Worm (Caenorhabditis elegans) whole organism, L4 larva: Measurements from ENCODE around the gene flp-15.

Experiments
- D1046.2 ChIP-seq: fragments of 200-800 bp; sonication (Bioruptor generic); IDR thresholded peaks from 2 replicates; pipeline ENCODE4 v1.3.6; 2022; ENCODE audit warnings: missing genetic modification characterization, missing compliant biosample characterization
- F26F4.8 ChIP-seq: fragments of 200-800 bp; sonication (Bioruptor generic); conservative IDR thresholded peaks from 2 replicates; pipeline ENCODE4 v1.3.6; 2022; ENCODE audit warnings: missing genetic modification characterization, missing compliant biosample characterization
- F37D6.2 ChIP-seq: sonication (generic microtip); optimal IDR thresholded peaks from 2 replicates; lab custom pipeline; 2016; ENCODE audit warnings: mild to moderate bottlenecking, missing genetic modification characterization, missing compliant biosample characterization
- F49E8.2 ChIP-seq: sonication (generic microtip); optimal IDR thresholded peaks from 2 replicates; lab custom pipeline; 2016; ENCODE audit warnings: missing compliant biosample characterization, mild to moderate bottlenecking, missing genetic modification characterization, borderline replicate concordance
- T20F7.1 ChIP-seq: fragments of 200-800 bp; sonication (Bioruptor generic); optimal IDR thresholded peaks from 2 replicates; lab custom pipeline; 2018; ENCODE audit warnings: mild to moderate bottlenecking, missing genetic modification characterization, missing compliant biosample characterization
- T26A8.4 ChIP-seq: fragments of 200-800 bp; sonication (Bioruptor generic); IDR thresholded peaks from 2 replicates; pipeline ENCODE4 v1.3.6; 2022; ENCODE audit warnings: missing genetic modification characterization, missing compliant biosample characterization
- Y48G9A.11 ChIP-seq: fragments of 200-800 bp; sonication (Bioruptor generic); IDR thresholded peaks from 2 replicates; pipeline ENCODE4 v1.3.6; 2022; ENCODE audit warnings: missing genetic modification reagents, missing genetic modification characterization, missing compliant biosample characterization
- aha-1 ChIP-seq: fragments of 150-350 bp; peaks from one replicate; lab custom pipeline; 2014; ENCODE audit warnings: missing biosample characterization, missing genetic modification characterization
- aly-2 ChIP-seq: sonication (generic microtip); optimal IDR thresholded peaks from 2 replicates; lab custom pipeline; 2018; ENCODE audit warnings: missing biosample characterization, missing genetic modification characterization
- daf-16 ChIP-seq, 3 experiments: sonication (generic microtip); optimal IDR thresholded peaks; 2 replicates each; lab custom pipeline; 2016 to 2017; ENCODE audit warnings: missing genetic modification characterization in 3 of 3, missing genetic modification reagents in 3 of 3, mild to moderate bottlenecking in 2 of 3, missing compliant biosample characterization in 2 of 3, missing biosample characterization in 1 of 3, moderate library complexity in 1 of 3
- daf-8 ChIP-seq: fragments of 200-800 bp; sonication (Bioruptor generic); IDR thresholded peaks from 2 replicates; pipeline ENCODE4 v1.3.6; 2022; ENCODE audit warnings: missing genetic modification characterization, missing compliant biosample characterization
- dmd-9 ChIP-seq: fragments of 200-800 bp; sonication (Bioruptor generic); IDR thresholded peaks from 2 replicates; pipeline ENCODE4 v1.3.6; 2022; ENCODE audit warnings: missing genetic modification reagents, missing genetic modification characterization, missing compliant biosample characterization
- dpl-1 ChIP-seq: fragments of 150-350 bp; optimal IDR thresholded peaks from 2 replicates; lab custom pipeline; 2014; ENCODE audit warnings: missing biosample characterization, missing genetic modification reagents, missing genetic modification characterization
- dve-1 ChIP-seq: sonication (generic microtip); optimal IDR thresholded peaks from 2 replicates; lab custom pipeline; 2017; ENCODE audit warnings: antibody characterized with exemption, mild to moderate bottlenecking, missing genetic modification characterization, missing compliant biosample characterization; ENCODE audit not compliant: insufficient read depth
- egl-27 ChIP-seq: sonication (generic microtip); optimal IDR thresholded peaks from 3 replicates; lab custom pipeline; 2017; ENCODE audit warnings: missing biosample characterization, missing genetic modification reagents, missing genetic modification characterization
- egl-43 ChIP-seq: fragments of 200-800 bp; sonication (Bioruptor generic); IDR thresholded peaks from 2 replicates; pipeline ENCODE4 v1.3.6; 2022; ENCODE audit warnings: missing genetic modification reagents, missing genetic modification characterization, missing compliant biosample characterization
- fkh-10 ChIP-seq: fragments of 150-350 bp; optimal IDR thresholded peaks from 2 replicates; lab custom pipeline; 2014; ENCODE audit warnings: missing biosample characterization, missing genetic modification reagents, missing genetic modification characterization
- hlh-30 ChIP-seq: sonication (generic microtip); optimal IDR thresholded peaks from 2 replicates; lab custom pipeline; 2017; ENCODE audit warnings: antibody characterized with exemption, mild to moderate bottlenecking, missing genetic modification characterization, missing compliant biosample characterization; ENCODE audit not compliant: insufficient read depth
- hmg-1.1 ChIP-seq: fragments of 200-800 bp; sonication (Bioruptor generic); IDR thresholded peaks from 2 replicates; pipeline ENCODE4 v1.3.6; 2022; ENCODE audit warnings: missing genetic modification reagents, missing genetic modification characterization, missing compliant biosample characterization
- lin-13 ChIP-seq: fragments of 150-350 bp; optimal IDR thresholded peaks from 2 replicates; lab custom pipeline; 2014; ENCODE audit warnings: missing biosample characterization, missing genetic modification reagents, missing genetic modification characterization
- lin-38 ChIP-seq: fragments of 200-800 bp; sonication (Bioruptor generic); IDR thresholded peaks from 2 replicates; pipeline ENCODE4 v1.3.6; 2022; ENCODE audit warnings: missing genetic modification reagents, missing genetic modification characterization, missing compliant biosample characterization
- lsy-2 ChIP-seq, 2 experiments: fragments of 150-350 bp in 1 of 2; sonication (generic microtip) in 1 of 2; optimal IDR thresholded peaks; 2 replicates each; lab custom pipeline; 2014 to 2017; ENCODE audit warnings: missing biosample characterization in 2 of 2, missing genetic modification characterization in 2 of 2
- madf-9 ChIP-seq: fragments of 200-800 bp; sonication (Bioruptor generic); conservative IDR thresholded peaks from 2 replicates; pipeline ENCODE4 v1.3.6; 2022; ENCODE audit warnings: missing genetic modification reagents, missing genetic modification characterization, missing compliant biosample characterization
- mdl-1 ChIP-seq, 2 experiments: fragments of 150-350 bp in 1 of 2; sonication (generic microtip) in 1 of 2; optimal IDR thresholded peaks; 2 replicates each; lab custom pipeline; 2014 to 2017; ENCODE audit warnings: missing biosample characterization in 2 of 2, missing genetic modification characterization in 2 of 2
- mdt-29 ChIP-seq: fragments of 200-800 bp; sonication (Bioruptor generic); IDR thresholded peaks from 2 replicates; pipeline ENCODE4 v1.3.6; 2022; ENCODE audit warnings: missing genetic modification reagents, missing genetic modification characterization, missing compliant biosample characterization
- mep-1 ChIP-seq: fragments of 150-350 bp; sonication (generic microtip); optimal IDR thresholded peaks from 3 replicates; lab custom pipeline; 2014; ENCODE audit warnings: missing biosample characterization, missing genetic modification characterization
- mxl-2 ChIP-seq: fragments of 200-800 bp; sonication (Bioruptor generic); conservative IDR thresholded peaks from 2 replicates; pipeline ENCODE4 v1.3.6; 2022; ENCODE audit warnings: missing genetic modification reagents, missing genetic modification characterization, missing compliant biosample characterization
- nhr-11 ChIP-seq: fragments of 150-350 bp; optimal IDR thresholded peaks from 2 replicates; lab custom pipeline; 2014; ENCODE audit warnings: missing biosample characterization, missing genetic modification characterization
- nhr-25 ChIP-seq: sonication (generic microtip); optimal IDR thresholded peaks from 2 replicates; lab custom pipeline; 2017; ENCODE audit warnings: missing genetic modification characterization, mild to moderate bottlenecking, missing compliant biosample characterization, antibody characterized with exemption, moderate library complexity, borderline replicate concordance; ENCODE audit not compliant: insufficient read depth
- nhr-28 ChIP-seq: fragments of 150-350 bp; optimal IDR thresholded peaks from 2 replicates; lab custom pipeline; 2014; ENCODE audit warnings: missing biosample characterization, missing genetic modification characterization
- nhr-41 ChIP-seq: fragments of 200-800 bp; sonication (Bioruptor generic); IDR thresholded peaks from 2 replicates; pipeline ENCODE4 v1.3.6; 2022; ENCODE audit warnings: missing genetic modification reagents, missing genetic modification characterization, missing compliant biosample characterization
- nhr-42 ChIP-seq: fragments of 200-800 bp; sonication (Bioruptor generic); IDR thresholded peaks from 2 replicates; pipeline ENCODE4 v1.3.6; 2022; ENCODE audit warnings: missing genetic modification characterization, missing compliant biosample characterization
- nhr-48 ChIP-seq: sonication (generic microtip); optimal IDR thresholded peaks from 2 replicates; lab custom pipeline; 2016; ENCODE audit warnings: mild to moderate bottlenecking, missing genetic modification characterization, missing compliant biosample characterization
- nhr-6 ChIP-seq: fragments of 150-350 bp; optimal IDR thresholded peaks from 2 replicates; lab custom pipeline; 2014; ENCODE audit warnings: missing biosample characterization, missing genetic modification characterization
- rbr-2 ChIP-seq: sonication (generic microtip); optimal IDR thresholded peaks from 2 replicates; lab custom pipeline; 2016; ENCODE audit warnings: missing genotype, missing genetic modification characterization, missing compliant biosample characterization
- sdz-12 ChIP-seq: fragments of 200-800 bp; sonication (Bioruptor generic); optimal IDR thresholded peaks from 2 replicates; lab custom pipeline; 2018; ENCODE audit warnings: mild to moderate bottlenecking, missing genetic modification characterization, missing compliant biosample characterization
- snpc-1.2 ChIP-seq: fragments of 200-800 bp; sonication (Bioruptor generic); IDR thresholded peaks from 2 replicates; pipeline ENCODE4 v1.3.6; 2022; ENCODE audit warnings: missing genetic modification reagents, missing genetic modification characterization, missing compliant biosample characterization
- spr-1 ChIP-seq: sonication (generic microtip); optimal IDR thresholded peaks from 2 replicates; lab custom pipeline; 2016; ENCODE audit warnings: mild to moderate bottlenecking, missing genetic modification characterization, missing compliant biosample characterization
- spr-3 ChIP-seq: fragments of 200-800 bp; sonication (Bioruptor generic); optimal IDR thresholded peaks from 2 replicates; lab custom pipeline; 2018; ENCODE audit warnings: mild to moderate bottlenecking, missing genetic modification characterization, missing compliant biosample characterization
- unc-62 ChIP-seq, 3 experiments: fragments of 150-350 bp in 1 of 3; sonication (generic microtip); optimal IDR thresholded peaks in 2 of 3; peaks in 1 of 3; 1 replicate in 1 of 3; 2 replicates in 2 of 3; lab custom pipeline; 2014 to 2017; ENCODE audit warnings: missing biosample characterization in 3 of 3, missing genetic modification characterization in 3 of 3, missing genetic modification reagents in 3 of 3, missing genotype in 1 of 3
- ztf-11 ChIP-seq: fragments of 150-350 bp; optimal IDR thresholded peaks from 2 replicates; lab custom pipeline; 2014; ENCODE audit warnings: missing biosample characterization, missing genetic modification characterization

flp-15 gene

DNA sequence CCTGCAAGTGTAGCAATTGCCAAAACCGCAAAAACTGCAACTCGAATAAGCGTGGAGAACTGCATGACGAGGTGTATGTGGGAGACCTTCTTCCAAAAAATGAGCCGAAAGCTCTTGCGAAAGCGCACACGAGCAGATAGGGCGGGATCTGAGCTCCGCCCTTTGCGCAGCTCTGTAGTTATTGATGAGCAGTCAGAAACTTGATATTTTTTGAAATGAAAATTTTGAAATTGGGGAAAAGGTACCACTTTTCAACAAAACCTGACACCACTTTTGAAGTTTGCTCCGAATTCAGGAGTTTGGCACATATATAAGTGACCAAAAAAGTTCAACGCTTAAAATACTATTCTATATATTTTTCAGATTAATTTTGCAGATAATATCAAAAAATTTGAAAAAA lies at the start of gene flp-15:
TSS of gene flp-15 (minus strand) at position 101 of the 400 bp plus-strand sequence.
- TF ChIP-seq unc-62 (GFP tag; optimal IDR thresholded peaks at IDR 0.05 in 1 of 2; lab: Kevin White, UChicago) (peak in 1 of 2 experiments; percentile 47), unc-62 (tag; optimal IDR thresholded peaks at IDR 0.05; lab: Kevin White, UChicago) (no peak), spr-3 (no peak), mdt-29 (GFP tag; lab: Robert Waterston, UW) (no peak)

DNA sequence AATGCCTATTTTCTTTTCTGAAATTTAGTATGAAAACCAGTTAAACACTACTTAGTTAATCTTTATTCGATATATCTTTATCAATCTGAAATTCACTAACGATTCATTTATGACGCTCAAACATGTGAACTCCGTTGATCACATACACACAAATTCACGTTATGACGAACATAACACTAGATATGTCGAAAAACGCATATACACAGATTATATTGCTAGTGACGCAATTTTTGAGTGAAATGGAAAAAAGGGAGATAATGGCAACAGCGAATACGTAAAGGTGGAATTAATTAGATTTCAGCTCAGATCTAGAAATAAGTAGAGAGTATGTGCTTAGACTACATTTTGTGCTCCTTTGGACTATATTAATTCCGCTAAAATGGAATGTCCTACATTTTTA lies 49.2 kb upstream of the flp-15 start:
- TF ChIP-seq fkh-10 (GFP tag; lab: Kevin White, UChicago) (no peak), dpl-1 (GFP tag; lab: Kevin White, UChicago) (no peak), hmg-1.1 (GFP tag; lab: Robert Waterston, UW) (no peak), mep-1 (tag; lab: Kevin White, UChicago) (no peak), aha-1 (tag; lab: Kevin White, UChicago) (no peak), dmd-9 (GFP tag; lab: Robert Waterston, UW) (no peak)

DNA sequence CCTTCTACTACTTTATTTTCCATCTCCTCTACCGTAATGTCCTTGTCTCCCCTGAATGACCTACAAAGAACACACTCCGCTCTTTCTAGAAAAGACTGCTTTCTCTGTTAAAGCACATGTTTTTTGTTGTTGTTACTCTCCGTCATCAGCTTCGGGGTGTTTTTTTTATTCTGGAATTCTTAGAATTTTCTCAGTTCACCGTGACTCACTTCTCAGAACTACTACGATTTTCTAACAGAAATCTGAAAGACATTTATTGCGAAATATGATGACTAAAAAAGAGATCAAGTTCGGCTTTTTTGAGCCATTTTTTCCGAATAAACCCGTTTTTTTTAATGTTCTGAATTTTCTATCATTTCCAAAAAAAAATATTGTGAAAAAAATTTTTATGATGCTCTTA lies 48.6 kb upstream of the flp-15 start:
- TF ChIP-seq nhr-48 (tag; lab: Kevin White, UChicago) (peak; percentile 34), daf-8 (GFP tag; lab: Robert Waterston, UW) (no peak), unc-62 (GFP tag; optimal IDR thresholded peaks at IDR 0.05 in 1 of 2; lab: Kevin White, UChicago) (peak in 1 of 2 experiments; percentile 2), unc-62 (tag; optimal IDR thresholded peaks at IDR 0.05; lab: Kevin White, UChicago) (no peak), F26F4.8 (no peak), D1046.2 (GFP tag; lab: Robert Waterston, UW) (no peak), lin-38 (0 out of 2 replicates have a peak, but pooled peaks have one; percentile 9), nhr-11 (tag; lab: Kevin White, UChicago) (peak; percentile 87), rbr-2 (tag; lab: Kevin White, UChicago) (no peak), F37D6.2 (tag; lab: Kevin White, UChicago) (peak; percentile 29), lsy-2 (tag; optimal IDR thresholded peaks at IDR 0.05; lab: Kevin White, UChicago) (peak in 1 of 2 experiments; percentile 43), T26A8.4 (peak; percentile 21; the same call in 1 of the 2 replicates), mdl-1 (tag; optimal IDR thresholded peaks at IDR 0.05; lab: Kevin White, UChicago) (peak in 1 of 2 experiments; percentile 12), hlh-30 (tag; lab: Kevin White, UChicago) (peak; percentile 21)

ce11 chrIII:13714950-13715349 lies 47.3 kb upstream of the flp-15 start:
- no peak for TF ChIP-seq lin-13
- TF ChIP-seq F49E8.2 (tag; lab: Kevin White, UChicago): peak; percentile 17

DNA sequence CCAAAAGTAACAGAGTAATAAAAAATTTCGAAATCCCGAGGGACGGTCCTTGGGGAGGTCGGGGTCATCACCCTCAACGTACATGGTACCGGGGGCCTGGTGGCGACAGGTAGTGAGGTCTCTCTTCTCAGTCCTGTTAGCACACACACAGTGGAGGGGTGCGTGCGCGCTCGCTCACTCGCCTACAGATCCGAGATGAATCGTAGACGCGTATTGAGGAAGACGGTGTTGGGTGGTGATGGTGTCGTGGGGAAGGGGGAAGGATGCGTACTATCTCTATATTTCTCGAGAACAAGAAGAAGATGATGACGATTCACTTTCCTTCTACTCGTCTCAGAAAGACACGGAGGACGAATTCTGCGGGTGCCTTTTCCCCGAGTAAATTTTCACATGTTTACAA lies 46.2 kb upstream of the flp-15 start:
- TF ChIP-seq dve-1 (tag; lab: Kevin White, UChicago): no peak
- TF ChIP-seq fkh-10 (GFP tag; lab: Kevin White, UChicago): no peak
- TF ChIP-seq egl-43 (GFP tag; lab: Robert Waterston, UW): no peak
- TF ChIP-seq F26F4.8: no peak
- TF ChIP-seq daf-16 (GFP tag; optimal IDR thresholded peaks at IDR 0.05; lab: Kevin White, UChicago): no peak
- no peak for TF ChIP-seq daf-16 (tag; optimal IDR thresholded peaks at IDR 0.05; lab: Kevin White, UChicago)
- no peak for TF ChIP-seq nhr-28
- no peak for TF ChIP-seq nhr-41 (GFP tag; lab: Robert Waterston, UW)
- TF ChIP-seq nhr-25 (tag; lab: Kevin White, UChicago): no peak
- peak; percentile 54; the same call in 1 of the 2 replicates for TF ChIP-seq T26A8.4
- TF ChIP-seq sdz-12 (GFP tag; lab: Kevin White, UChicago): no peak
- TF ChIP-seq hmg-1.1 (GFP tag; lab: Robert Waterston, UW): 0 out of 2 replicates have a peak, but pooled peaks have one; percentile 12
- TF ChIP-seq ztf-11 (tag; lab: Kevin White, UChicago): no peak
- TF ChIP-seq mxl-2: no peak
- no peak for TF ChIP-seq nhr-42 (GFP tag; lab: Robert Waterston, UW)
- no peak for TF ChIP-seq Y48G9A.11 (GFP tag; lab: Robert Waterston, UW)
- TF ChIP-seq snpc-1.2 (GFP tag; lab: Robert Waterston, UW): 0 out of 2 replicates have a peak, but pooled peaks have one; percentile 16
- no peak for TF ChIP-seq spr-1 (tag; lab: Kevin White, UChicago)
- no peak for TF ChIP-seq rbr-2 (tag; lab: Kevin White, UChicago)
- 0 out of 2 replicates have a peak, but pooled peaks have one; percentile 2 for TF ChIP-seq madf-9
- no peak for TF ChIP-seq T20F7.1 (GFP tag; lab: Kevin White, UChicago)
- no peak for TF ChIP-seq nhr-6 (tag; lab: Kevin White, UChicago)
- no peak for TF ChIP-seq lsy-2 (tag; optimal IDR thresholded peaks at IDR 0.05; lab: Kevin White, UChicago)
- no peak for TF ChIP-seq aly-2
- no peak for TF ChIP-seq egl-27 (tag; lab: Kevin White, UChicago)
